Fruit fly (Drosophila melanogaster) S2 (cell line): ENCODE measurements around the gene mfr.

Experiments
- CG8478 ChIP-seq: fragments of >200 bp; optimal IDR thresholded peaks from 2 replicates; lab custom pipeline; 2018
- CTCF ChIP-seq, 2 experiments: fragments of >200 bp; optimal IDR thresholded peaks; 2 replicates each; lab custom pipeline; 2018

Gene mfr

DNA sequence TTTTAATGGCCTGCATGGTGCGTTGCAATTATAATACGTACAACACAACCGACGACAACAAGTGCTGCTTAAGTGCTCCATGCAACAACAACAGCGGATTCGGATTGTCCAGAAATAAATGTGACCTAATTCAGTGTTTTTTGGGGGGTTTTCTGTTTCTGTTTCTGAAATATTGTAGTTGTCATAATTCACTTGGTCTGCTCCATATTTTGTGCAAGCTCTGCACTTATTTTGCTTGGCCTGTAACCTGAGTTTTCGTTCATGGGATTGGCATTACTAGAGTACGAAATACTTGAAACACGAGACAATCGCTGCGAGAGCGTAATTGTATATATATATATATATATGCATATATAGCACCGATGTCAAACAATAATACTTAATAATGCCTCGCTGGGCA lies 43.1 kb downstream of the mfr start:
- TF ChIP-seq CTCF (optimal IDR thresholded peaks at IDR 0.05; lab: Kevin White, UChicago) (no peak), CG8478 (lab: Kevin White, UChicago) (no peak)

dm6 chr3L:8865185-8865584 lies 47.3 kb downstream of the mfr start:
- TF ChIP-seq CG8478 (lab: Kevin White, UChicago): no peak
- TF ChIP-seq CTCF (optimal IDR thresholded peaks at IDR 0.05; lab: Kevin White, UChicago): no peak

- TF ChIP-seq CTCF (optimal IDR thresholded peaks at IDR 0.05; lab: Kevin White, UChicago) (no peak), CG8478 (lab: Kevin White, UChicago) (no peak)
These were observed 51.7 kb downstream of the mfr start for dm6 chr3L:8860746-8861145.

DNA sequence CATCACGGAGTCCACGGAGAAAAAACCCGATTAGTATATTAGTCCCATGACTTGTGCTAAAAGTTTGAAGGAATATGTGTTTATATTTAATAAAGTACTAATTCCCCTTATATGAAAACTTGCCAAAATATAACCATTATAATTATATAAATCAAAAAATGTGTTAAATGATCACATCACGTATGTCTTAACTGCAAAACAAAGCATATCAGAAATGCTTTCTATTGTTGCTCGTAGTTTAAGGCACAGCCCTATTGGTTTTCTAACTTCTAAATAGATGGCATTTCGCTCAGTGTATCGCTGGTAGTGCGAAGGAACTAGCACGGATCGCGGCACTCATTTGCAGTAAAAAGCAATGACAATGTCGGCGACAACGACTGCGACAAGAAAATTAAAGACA lies 52.5 kb downstream of the mfr start:
- no peak for TF ChIP-seq CTCF (optimal IDR thresholded peaks at IDR 0.05; lab: Kevin White, UChicago)
- no peak for TF ChIP-seq CG8478 (lab: Kevin White, UChicago)

- TF ChIP-seq CG8478 (lab: Kevin White, UChicago): no peak
- TF ChIP-seq CTCF (optimal IDR thresholded peaks at IDR 0.05; lab: Kevin White, UChicago): no peak
These were observed 54.7 kb downstream of the mfr start for dm6 chr3L:8857648-8858362.

DNA sequence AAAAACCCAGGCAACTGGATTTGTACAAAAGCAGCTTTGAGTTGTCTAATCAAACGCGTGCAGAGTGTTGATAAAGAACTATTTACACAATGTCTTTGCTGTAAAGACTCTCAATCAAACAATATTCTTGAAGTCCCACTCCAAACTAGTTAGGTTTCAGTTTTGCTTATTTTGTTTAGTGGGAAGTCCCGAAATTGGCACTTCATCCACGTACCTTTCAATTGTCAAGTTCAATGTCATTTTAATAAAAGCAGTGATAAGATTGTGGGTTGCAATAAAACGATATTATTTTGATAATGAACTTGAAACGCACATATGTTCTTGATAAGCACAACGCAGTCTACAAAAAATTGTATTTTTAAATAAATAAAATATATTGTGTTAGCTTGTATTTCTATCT lies 55.6 kb downstream of the mfr start:
- no peak for TF ChIP-seq CG8478 (lab: Kevin White, UChicago)
- no peak for TF ChIP-seq CTCF (optimal IDR thresholded peaks at IDR 0.05; lab: Kevin White, UChicago)
